Fruit fly (Drosophila melanogaster) whole organism, larva: ENCODE results near the gene CG44195.

Experiments used
- noc ChIP-seq: fragments of 200-800 bp; sonication (Bioruptor generic); optimal IDR thresholded peaks from 3 replicates; lab custom pipeline; 2019; ENCODE audit warnings: missing biosample characterization, mild to moderate bottlenecking, missing genetic modification characterization, moderate library complexity

CG44195 gene

DNA sequence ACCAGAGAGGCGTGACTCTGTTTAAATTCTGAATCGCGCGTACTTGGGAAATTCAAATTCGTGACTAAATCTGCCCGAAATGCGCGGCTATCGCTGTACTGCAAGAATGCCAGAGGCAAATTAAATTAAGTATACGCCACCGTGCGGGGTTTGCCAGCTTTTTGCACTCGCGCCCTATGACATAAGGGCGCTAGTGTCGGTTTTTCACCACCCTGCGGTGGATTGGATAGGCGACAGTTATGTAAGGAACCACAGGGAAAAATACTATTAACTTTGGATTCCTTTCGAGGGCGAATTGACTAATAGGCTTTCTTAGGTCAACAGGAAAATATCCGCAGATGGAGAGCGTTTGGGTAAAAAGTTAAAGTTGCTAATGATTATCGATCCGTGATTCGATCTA, at the start of gene CG44195:
Gene CG44195, minus strand, starts transcription at position 101 of the 400 bp plus-strand sequence.
- TF ChIP-seq noc (tag; lab: Kevin White, UChicago): no peak

DNA sequence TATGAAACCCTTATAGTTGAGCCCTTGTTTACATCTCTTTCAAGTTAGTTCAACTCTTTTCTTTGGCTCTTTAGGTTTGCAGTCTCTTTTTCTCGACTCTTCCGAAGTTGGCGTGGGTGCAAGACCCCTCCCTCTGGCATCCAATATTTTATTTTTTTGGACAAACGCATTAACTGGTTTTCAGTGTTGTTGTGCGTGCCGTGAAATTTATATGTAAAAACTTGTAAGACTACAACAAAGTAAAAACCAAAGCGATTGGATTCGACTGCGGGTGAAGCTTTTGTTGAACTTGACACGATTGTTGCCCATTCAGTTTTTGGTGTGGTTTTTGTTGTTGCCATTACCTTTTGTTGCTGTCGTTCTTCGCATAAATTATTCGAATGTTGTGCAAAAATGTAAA, 48.3 kb upstream of the CG44195 start:
- TF ChIP-seq noc (tag; lab: Kevin White, UChicago): no peak

DNA sequence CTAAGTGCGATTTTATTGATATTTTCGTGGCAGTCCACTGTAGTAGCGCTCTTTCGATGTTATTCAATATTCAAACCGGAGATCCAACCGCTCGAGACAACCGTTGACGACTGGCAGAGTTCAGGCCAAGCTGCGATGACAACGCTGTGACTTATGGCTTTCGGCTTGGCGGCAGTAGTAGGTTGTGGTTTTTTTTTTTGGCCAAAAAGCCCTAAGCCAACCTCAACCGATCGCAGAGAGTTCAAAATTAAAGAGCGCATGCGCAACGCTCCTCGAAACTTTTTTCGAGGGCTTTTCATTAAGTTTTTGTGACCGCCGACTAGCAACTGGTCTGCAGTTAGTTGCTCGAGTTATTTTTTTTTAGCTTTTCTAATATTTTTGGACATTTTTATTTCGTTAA, 47.5 kb upstream of the CG44195 start, which contains the start of gene Snmp2:
Gene Snmp2, minus strand, starts transcription at position 101 of the 400 bp plus-strand sequence.
- TF ChIP-seq noc (tag; lab: Kevin White, UChicago): no peak

DNA sequence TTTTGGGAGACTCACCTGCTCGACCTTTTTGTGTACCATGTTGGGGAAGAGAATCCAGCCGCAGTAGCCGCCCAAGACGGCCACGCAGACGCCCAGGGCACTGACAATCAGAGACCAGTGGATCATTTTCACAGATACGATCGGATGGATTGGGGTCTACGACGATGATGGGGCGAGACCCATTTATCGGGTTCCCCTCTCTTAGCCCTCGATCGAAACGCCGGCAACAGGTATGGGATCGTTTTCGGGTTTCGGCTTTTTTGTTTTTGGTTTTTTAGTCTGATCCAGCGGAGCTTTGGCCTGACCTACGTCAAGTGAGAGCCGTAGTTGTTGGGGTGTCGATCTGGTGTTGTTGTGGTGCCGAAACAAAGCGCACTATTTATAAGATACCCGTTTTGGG, 46.5 kb upstream of the CG44195 start:
- TF ChIP-seq noc (tag; lab: Kevin White, UChicago): no peak

DNA sequence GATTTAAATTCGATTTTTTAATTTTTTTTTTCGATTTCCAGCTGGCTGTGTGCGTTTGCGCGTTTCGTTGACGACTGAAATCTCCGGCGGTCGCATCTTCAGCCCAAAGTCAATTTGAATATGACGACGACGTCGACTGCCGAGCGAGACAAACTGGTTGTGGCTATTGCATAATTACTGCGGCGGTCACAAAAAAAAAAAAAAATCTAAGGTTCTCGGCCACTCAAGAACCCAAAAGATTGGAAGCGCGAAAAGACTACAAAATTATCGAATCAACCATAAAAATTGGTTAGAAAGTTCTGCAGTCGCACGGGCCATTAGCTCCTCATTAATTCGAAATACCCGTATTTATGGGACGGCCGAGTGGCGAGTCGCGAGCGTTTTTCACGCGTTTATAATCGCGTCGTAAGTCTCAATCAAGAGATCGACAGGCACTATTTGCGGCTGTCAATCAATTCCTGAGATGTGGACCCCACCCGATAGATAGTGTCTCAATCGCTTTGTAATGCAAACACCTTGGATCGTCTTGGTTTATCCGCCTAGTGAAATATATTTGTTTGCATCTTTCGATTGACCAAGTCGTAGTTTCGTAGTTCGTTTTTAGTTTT, 36.8 kb upstream of the CG44195 start, which contains the start of gene CG8492:
Gene CG8492, minus strand, starts transcription at position 51 of the 608 bp plus-strand sequence.
- no peak for TF ChIP-seq noc (tag; lab: Kevin White, UChicago)

DNA sequence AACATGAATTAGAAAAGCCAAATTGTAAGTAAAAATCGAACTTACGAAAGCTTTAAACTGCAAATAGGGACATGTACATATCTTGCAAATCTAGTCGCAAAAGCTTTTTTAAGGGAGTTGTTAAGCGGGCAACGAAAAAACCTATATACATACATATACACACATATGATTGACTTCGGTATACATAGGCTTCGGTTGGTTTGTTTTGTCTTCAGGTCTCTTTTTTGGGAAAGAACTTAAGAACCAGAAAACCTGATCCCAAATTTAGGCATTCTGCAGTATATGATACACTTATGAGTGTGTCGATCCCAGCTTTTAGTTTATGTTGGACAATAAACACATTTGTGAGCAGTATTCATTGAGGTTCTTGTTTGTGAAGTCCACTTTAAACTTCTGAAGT, 31.2 kb upstream of the CG44195 start:
- TF ChIP-seq noc (tag; lab: Kevin White, UChicago): no peak

DNA sequence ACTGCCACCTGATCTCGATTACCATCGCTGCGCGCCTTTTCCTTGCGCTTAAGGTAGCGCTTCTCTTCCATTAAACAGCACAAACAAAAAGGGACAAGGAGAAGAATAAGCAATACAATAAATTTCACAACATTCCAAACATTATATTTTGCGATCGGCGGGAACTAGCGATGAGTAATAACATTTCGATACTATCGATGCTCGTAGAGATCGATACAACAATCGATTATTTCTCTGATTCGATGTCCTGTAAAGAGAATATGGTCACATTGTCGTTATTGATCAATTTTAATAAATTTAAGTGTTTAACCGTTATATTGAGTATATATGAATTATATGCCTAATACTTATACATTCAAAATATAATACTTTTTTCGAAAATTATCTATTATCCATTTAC, 30.8 kb upstream of the CG44195 start, which contains the start of gene CG7457:
Gene CG7457, minus strand, starts transcription at position 189 of the 400 bp plus-strand sequence.
- no peak for TF ChIP-seq noc (tag; lab: Kevin White, UChicago)

DNA sequence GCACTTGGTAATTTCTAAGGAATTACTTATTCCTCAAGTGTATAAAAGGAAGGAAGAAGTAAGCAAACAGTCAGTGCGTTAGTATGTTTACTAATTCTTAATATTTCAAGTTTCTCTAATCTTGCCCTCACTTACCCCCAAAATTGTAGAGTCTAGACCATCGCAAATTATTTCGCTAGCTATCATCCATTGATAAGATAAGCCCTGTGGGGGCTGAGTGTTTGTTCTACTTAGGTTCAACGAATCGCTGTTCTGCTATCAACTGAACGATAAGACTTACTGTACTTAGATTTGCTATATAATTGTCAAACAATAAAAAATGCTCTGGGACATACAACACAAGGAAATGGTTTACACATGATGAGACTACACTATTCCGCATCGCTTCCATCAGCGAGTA, 26.1 kb upstream of the CG44195 start:
- TF ChIP-seq noc (tag; lab: Kevin White, UChicago): peak; percentile 58

DNA sequence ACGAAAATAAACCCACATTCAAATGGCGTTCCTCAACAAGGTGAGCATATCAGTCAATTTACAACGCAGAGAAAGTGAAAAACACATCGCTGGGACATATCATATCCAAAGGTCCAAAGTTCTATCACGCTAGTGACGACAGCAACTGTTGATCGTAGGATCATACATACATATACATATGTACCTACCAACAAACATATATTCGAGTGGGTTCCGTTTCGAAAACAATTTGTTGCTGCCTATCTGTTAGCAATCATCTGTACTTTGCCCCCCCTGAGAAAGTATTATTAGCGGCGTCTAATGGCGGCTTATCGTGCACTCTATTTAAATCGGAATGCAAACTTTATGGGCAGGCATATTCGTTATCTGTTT, 23.9 kb upstream of the CG44195 start:
- no peak for TF ChIP-seq noc (tag; lab: Kevin White, UChicago)

DNA sequence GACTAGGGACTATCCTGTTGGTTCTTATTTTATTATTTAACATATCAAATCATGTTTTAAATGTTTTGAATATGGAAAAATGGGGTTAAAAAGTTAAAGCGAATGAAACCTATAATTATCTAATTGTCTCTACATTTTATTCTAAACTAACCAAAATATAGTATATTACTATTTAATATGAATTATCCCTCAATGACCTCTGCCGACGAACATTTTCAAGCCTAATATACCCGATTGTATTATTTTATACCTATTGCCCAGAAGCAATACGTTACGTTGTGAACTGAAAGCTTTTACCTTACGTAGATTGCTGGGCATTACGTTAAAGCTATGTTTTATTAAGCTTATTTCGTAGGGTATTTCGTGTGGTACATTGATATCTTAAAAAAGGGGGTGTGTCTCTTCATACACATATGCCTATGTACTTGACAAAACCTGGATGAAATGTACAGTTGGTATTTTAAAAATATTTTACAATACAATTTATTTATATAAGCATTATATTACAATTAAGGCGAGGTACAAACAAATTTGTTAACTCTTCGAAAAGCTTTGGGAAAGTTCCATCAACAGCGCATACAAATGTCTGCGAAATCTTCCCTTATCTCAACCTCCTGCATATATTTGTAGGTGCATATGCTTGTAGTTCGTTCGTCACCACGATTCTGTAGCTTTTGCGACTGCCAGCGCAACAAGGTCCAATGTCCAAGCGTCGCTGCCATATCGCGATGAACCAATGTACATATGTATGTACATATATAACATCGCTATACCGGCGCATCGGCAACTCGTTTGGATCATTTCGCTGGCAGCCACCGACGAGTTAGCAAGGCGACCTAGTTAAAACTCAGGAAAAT, 23.3 kb upstream of the CG44195 start, which contains the start of gene Mcad:
Gene Mcad, plus strand, starts transcription at position 790 of the 857 bp plus-strand sequence.
- TF ChIP-seq noc (tag; lab: Kevin White, UChicago): peak; percentile 95

DNA sequence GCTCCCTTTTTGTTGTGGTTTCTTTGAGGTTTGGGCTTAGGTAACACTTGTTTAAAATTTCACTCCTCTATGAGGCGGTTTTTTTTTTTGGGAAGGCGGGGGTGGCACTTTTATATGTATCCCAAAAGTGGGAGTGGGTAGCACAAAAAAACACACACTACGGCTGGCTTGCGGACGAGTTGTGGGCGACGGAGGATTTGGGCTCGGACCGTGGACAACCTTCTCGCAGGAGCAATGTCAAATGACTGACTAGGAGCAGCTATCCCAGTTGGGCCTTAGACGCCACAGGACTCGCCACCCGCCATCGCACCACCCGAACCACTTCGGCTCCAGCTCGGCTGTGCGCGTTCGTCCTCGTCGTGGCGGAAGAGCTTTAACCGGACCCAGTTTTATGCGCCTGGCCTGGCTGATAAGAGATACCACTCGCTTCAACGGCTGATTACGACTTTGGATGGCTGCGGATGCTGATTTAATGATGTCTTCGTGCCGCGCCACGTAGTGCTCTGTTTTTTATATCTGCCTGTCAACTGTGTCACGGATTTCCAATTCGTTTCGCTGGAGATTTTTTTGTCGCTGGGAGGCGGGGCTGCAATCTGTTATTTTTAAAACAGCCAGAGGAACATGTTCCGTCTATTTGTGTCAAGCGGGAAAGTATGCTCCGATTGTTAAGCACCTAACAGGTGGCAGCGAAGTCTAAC, 22.6 kb upstream of the CG44195 start, which contains the start of gene Ank2:
Gene Ank2, minus strand, starts transcription at position 533 of the 698 bp plus-strand sequence.
- no peak for TF ChIP-seq noc (tag; lab: Kevin White, UChicago)

DNA sequence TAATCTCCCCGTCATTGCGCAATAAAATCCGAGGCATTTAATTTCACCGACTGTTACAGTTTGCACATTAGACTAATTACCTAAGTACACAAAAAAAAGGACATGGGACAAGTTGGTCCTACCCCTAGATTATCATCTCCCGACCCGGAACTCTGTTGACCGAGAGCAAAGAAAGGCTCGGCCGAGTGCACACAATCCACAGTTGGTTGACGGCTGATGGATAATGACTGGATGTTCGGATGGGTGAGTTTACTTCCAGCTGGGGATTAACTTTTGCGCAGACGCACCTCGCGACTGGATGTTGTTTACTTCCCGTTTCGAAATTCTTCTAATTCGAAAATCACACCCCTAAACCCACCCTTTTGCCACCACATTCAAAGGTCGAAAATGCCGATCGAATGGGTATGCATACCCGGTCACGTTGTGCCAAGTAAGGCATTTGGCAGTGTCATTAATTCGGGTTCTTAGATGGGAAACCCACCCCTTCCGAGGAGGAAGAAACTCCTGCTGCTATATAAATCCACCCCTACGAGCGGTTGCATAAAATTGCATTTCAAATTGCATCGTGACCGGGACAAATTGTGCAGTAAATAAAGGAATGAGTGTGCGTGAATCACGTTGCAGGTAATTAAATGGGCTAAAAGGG, 19.0 kb upstream of the CG44195 start:
- no peak for TF ChIP-seq noc (tag; lab: Kevin White, UChicago)

DNA sequence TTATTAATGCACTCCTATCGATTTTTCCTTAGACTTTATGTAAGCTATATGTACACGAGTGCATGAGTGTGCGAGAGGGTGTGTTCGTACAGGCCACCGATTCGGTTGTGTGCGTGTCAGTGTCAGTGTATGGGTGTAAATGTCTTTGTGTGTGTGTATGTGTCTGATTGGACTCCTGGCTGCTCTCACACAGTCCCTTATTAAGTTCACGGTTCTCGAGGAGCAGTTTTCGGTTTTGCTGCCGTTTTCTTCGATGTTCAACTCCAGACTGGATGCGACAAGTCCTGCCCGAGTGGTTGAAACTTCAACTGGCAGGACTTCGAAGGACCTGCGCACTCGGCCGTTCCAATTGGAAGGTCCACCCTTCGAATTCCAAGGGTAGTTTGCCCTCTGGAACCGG, 17.9 kb upstream of the CG44195 start:
- TF ChIP-seq noc (tag; lab: Kevin White, UChicago): no peak

DNA sequence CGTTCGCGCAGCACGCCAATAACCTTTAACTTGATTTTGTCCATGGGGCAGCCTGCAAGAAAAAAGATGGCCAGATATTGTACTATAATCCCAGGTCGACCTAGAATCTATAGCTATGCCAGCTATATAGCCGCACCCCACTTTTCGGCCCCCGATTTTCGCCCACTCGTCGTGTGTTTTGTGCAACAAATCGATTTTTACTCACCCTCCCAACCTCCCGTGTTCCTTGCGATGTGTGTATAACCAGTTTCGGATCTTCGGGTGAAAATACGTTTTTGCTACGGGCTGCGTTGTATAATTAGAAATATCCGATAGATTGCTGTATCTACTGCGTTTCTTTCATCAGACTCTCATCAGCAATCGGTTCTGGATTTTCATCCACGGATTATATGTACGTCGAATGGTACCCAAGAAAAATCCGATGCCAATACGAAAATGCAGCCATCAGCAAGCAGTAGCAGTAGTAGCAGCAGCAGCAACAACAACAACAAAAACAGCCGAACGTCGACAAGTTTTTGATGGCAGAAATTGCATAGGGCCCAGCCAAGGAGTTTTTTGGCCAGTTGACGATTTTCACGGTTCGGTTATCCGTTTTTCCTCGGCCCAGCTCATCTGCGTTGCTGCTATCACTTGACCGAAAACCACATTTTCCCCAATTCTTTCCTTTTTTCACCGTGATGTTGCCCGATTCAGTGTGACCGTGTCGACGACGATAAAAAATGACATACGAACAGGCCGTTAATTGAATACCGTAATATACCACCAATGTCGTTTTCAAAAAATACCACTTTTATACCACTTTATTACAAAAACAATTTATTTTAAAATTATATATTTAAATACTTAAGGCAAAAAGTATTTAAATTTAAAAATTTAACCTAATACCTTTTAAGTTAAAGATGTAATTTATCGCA, 41.1 kb downstream of the CG44195 start, which contains the start of gene CG7492:
Gene CG7492, minus strand, starts transcription at position 705 of the 914 bp plus-strand sequence.
- no peak for TF ChIP-seq noc (tag; lab: Kevin White, UChicago)
